Fruit fly (Drosophila melanogaster) whole organism, embryonic: ENCODE data around the gene glu.

Source experiments
- Bteb2 ChIP-seq: fragments of 200-800 bp; sonication (Bioruptor generic); optimal IDR thresholded peaks from 2 replicates; lab custom pipeline; 2016; ENCODE audit warnings: missing biosample characterization, missing genetic modification characterization
- CG10462 ChIP-seq: fragments of 200-800 bp; sonication (Bioruptor generic); optimal IDR thresholded peaks from 2 replicates; lab custom pipeline; 2016; ENCODE audit warnings: missing biosample characterization, missing genetic modification characterization
- CG10654 ChIP-seq: fragments of 200-800 bp; sonication (Bioruptor generic); optimal IDR thresholded peaks from 2 replicates; lab custom pipeline; 2016; ENCODE audit warnings: missing biosample characterization, missing genetic modification characterization
- CG11093 ChIP-seq: fragments of 200-800 bp; sonication (Bioruptor generic); IDR thresholded peaks from 3 replicates; pipeline ENCODE4 v1.3.6; 2022; ENCODE audit warnings: missing biosample characterization, missing genetic modification characterization
- CG12104 ChIP-seq: fragments of 200-800 bp; sonication (Bioruptor generic); optimal IDR thresholded peaks from 3 replicates; lab custom pipeline; 2016; ENCODE audit warnings: missing biosample characterization, missing genetic modification characterization
- CG12299 ChIP-seq: fragments of 200-800 bp; sonication (Bioruptor generic); optimal IDR thresholded peaks from 2 replicates; lab custom pipeline; 2018; ENCODE audit warnings: missing biosample characterization, mild to moderate bottlenecking, missing genetic modification characterization
- CG15269 ChIP-seq: fragments of 200-800 bp; sonication (Bioruptor generic); optimal IDR thresholded peaks from 2 replicates; lab custom pipeline; 2018; ENCODE audit warnings: missing biosample characterization, mild to moderate bottlenecking, missing genetic modification characterization, moderate library complexity
- CG15601 ChIP-seq: fragments of 200-800 bp; sonication (Bioruptor generic); optimal IDR thresholded peaks from 3 replicates; lab custom pipeline; 2019; ENCODE audit warnings: missing biosample characterization, mild to moderate bottlenecking, missing genetic modification characterization, moderate library complexity
- CG15696 ChIP-seq: fragments of 200-800 bp; sonication (Bioruptor generic); optimal IDR thresholded peaks from 2 replicates; lab custom pipeline; 2019; ENCODE audit warnings: missing biosample characterization, mild to moderate bottlenecking, missing genetic modification characterization, moderate library complexity
- CG30020 ChIP-seq: fragments of 200-800 bp; optimal IDR thresholded peaks from 2 replicates; lab custom pipeline; 2019; ENCODE audit warnings: missing biosample characterization, mild to moderate bottlenecking, missing genetic modification characterization, moderate library complexity
- CG31224 ChIP-seq: fragments of 200-800 bp; sonication (Bioruptor generic); IDR thresholded peaks from 2 replicates; pipeline ENCODE4 v1.3.6; 2022; ENCODE audit warnings: missing biosample characterization, missing genetic modification characterization
- CG3281 ChIP-seq: fragments of 200-800 bp; sonication (Bioruptor generic); optimal IDR thresholded peaks from 3 replicates; lab custom pipeline; 2017; ENCODE audit warnings: missing biosample characterization, mild to moderate bottlenecking, missing genetic modification characterization
- CG3407 ChIP-seq: fragments of 200-800 bp; sonication (Bioruptor generic); optimal IDR thresholded peaks from 2 replicates; lab custom pipeline; 2018; ENCODE audit warnings: missing biosample characterization, mild to moderate bottlenecking, missing genetic modification characterization
- CG34422 ChIP-seq: fragments of 200-800 bp; sonication (Bioruptor generic); IDR thresholded peaks from 3 replicates; pipeline ENCODE4 v1.3.6; 2022; ENCODE audit warnings: missing biosample characterization, missing genetic modification characterization
- CG4617 ChIP-seq: fragments of 200-800 bp; sonication (Bioruptor generic); optimal IDR thresholded peaks from 3 replicates; lab custom pipeline; 2016; ENCODE audit warnings: missing biosample characterization, missing genetic modification characterization, borderline replicate concordance
- CG7357 ChIP-seq: fragments of 200-800 bp; sonication (Bioruptor generic); IDR thresholded peaks from 3 replicates; pipeline ENCODE4 v1.3.6; 2022; ENCODE audit warnings: missing biosample characterization, missing genetic modification characterization
- CG7987 ChIP-seq: fragments of 200-800 bp; sonication (Bioruptor generic); optimal IDR thresholded peaks from 2 replicates; lab custom pipeline; 2018; ENCODE audit warnings: missing biosample characterization, mild to moderate bottlenecking, missing genetic modification characterization, moderate library complexity
- CG8765 ChIP-seq: fragments of 200-800 bp; sonication (Bioruptor generic); IDR thresholded peaks from 2 replicates; pipeline ENCODE4 v1.3.6; 2022; ENCODE audit warnings: missing biosample characterization, missing genetic modification characterization
- Chrac-16 ChIP-seq: fragments of 200-800 bp; sonication (Bioruptor generic); optimal IDR thresholded peaks from 3 replicates; lab custom pipeline; 2016; ENCODE audit warnings: missing biosample characterization, missing genetic modification characterization
- D19B ChIP-seq: fragments of 200-800 bp; sonication (Bioruptor generic); optimal IDR thresholded peaks from 2 replicates; lab custom pipeline; 2017; ENCODE audit warnings: missing biosample characterization, mild to moderate bottlenecking, missing genetic modification characterization
- Dip2 ChIP-seq: fragments of 200-800 bp; sonication (Bioruptor generic); IDR thresholded peaks from 2 replicates; pipeline ENCODE4 v1.3.6; 2022; ENCODE audit warnings: missing biosample characterization, missing genetic modification characterization
- Elba2 ChIP-seq: fragments of 200-800 bp; sonication (Bioruptor generic); optimal IDR thresholded peaks from 3 replicates; lab custom pipeline; 2016; ENCODE audit warnings: missing biosample characterization, missing genetic modification characterization
- HLH54F ChIP-seq: fragments of 200-800 bp; sonication (Bioruptor generic); optimal IDR thresholded peaks from 3 replicates; lab custom pipeline; 2016; ENCODE audit warnings: missing biosample characterization, missing genetic modification characterization
- Hmr ChIP-seq: fragments of 200-800 bp; sonication (Bioruptor generic); optimal IDR thresholded peaks from 3 replicates; lab custom pipeline; 2017; ENCODE audit warnings: mild to moderate bottlenecking, missing biosample characterization, missing genetic modification reagents, missing genetic modification characterization
- Hr39 ChIP-seq: fragments of >200 bp; optimal IDR thresholded peaks from 2 replicates; lab custom pipeline; 2017
- MTF-1 ChIP-seq: fragments of 200-800 bp; sonication (Bioruptor generic); optimal IDR thresholded peaks from 2 replicates; lab custom pipeline; 2018; ENCODE audit warnings: missing biosample characterization, mild to moderate bottlenecking, missing genetic modification characterization, borderline replicate concordance
- NC2β ChIP-seq: fragments of 200-800 bp; sonication (Bioruptor generic); optimal IDR thresholded peaks from 2 replicates; lab custom pipeline; 2016; ENCODE audit warnings: missing biosample characterization, missing genetic modification characterization
- Oaz ChIP-seq: fragments of 200-800 bp; sonication (Bioruptor generic); IDR thresholded peaks from 2 replicates; pipeline ENCODE4 v1.3.6; 2022; ENCODE audit warnings: missing biosample characterization, missing genetic modification characterization
- PHDP ChIP-seq: fragments of 200-800 bp; sonication (Bioruptor generic); optimal IDR thresholded peaks from 3 replicates; lab custom pipeline; 2018; ENCODE audit warnings: missing biosample characterization, mild to moderate bottlenecking, missing genetic modification characterization, moderate library complexity
- chn ChIP-seq: fragments of 200-800 bp; sonication (Bioruptor generic); optimal IDR thresholded peaks from 2 replicates; lab custom pipeline; 2016; ENCODE audit warnings: missing biosample characterization, missing genetic modification characterization
- crc ChIP-seq: fragments of 200-800 bp; sonication (Bioruptor generic); optimal IDR thresholded peaks from 2 replicates; lab custom pipeline; 2016; ENCODE audit warnings: missing biosample characterization, missing genetic modification characterization
- dm ChIP-seq: fragments of 200-800 bp; sonication (Bioruptor generic); optimal IDR thresholded peaks from 3 replicates; lab custom pipeline; 2016; ENCODE audit warnings: missing biosample characterization, missing genetic modification characterization
- fd3F ChIP-seq: fragments of 200-800 bp; sonication (Bioruptor generic); optimal IDR thresholded peaks from 2 replicates; lab custom pipeline; 2018; ENCODE audit warnings: missing biosample characterization, mild to moderate bottlenecking, missing genetic modification characterization, moderate library complexity
- gro ChIP-seq: fragments of 200-800 bp; sonication (Bioruptor generic); optimal IDR thresholded peaks from 2 replicates; lab custom pipeline; 2016; ENCODE audit warnings: missing biosample characterization, missing genetic modification characterization
- gt ChIP-seq: fragments of 200-800 bp; sonication (Bioruptor generic); IDR thresholded peaks from 2 replicates; pipeline ENCODE4 v1.3.6; 2022; ENCODE audit warnings: missing biosample characterization, missing genetic modification characterization
- jumu ChIP-seq: fragments of 200-800 bp; sonication (Bioruptor generic); optimal IDR thresholded peaks from 3 replicates; lab custom pipeline; 2016; ENCODE audit warnings: missing biosample characterization, missing genetic modification characterization
- mam ChIP-seq: fragments of 200-800 bp; sonication (Bioruptor generic); optimal IDR thresholded peaks from 3 replicates; lab custom pipeline; 2016; ENCODE audit warnings: missing biosample characterization, missing genetic modification characterization
- p53 ChIP-seq: fragments of 200-800 bp; sonication (Bioruptor generic); optimal IDR thresholded peaks from 2 replicates; lab custom pipeline; 2016; ENCODE audit warnings: missing biosample characterization, missing genetic modification characterization
- peb ChIP-seq: fragments of 200-800 bp; sonication (Bioruptor generic); IDR thresholded peaks from 2 replicates; pipeline ENCODE4 v1.3.6; 2022; ENCODE audit warnings: missing biosample characterization, missing genetic modification characterization
- pho ChIP-seq: fragments of 200-800 bp; sonication (Bioruptor generic); optimal IDR thresholded peaks from 2 replicates; lab custom pipeline; 2016; ENCODE audit warnings: missing biosample characterization, missing genetic modification characterization
- pros ChIP-seq: fragments of 200-800 bp; sonication (Bioruptor generic); optimal IDR thresholded peaks from 3 replicates; lab custom pipeline; 2019; ENCODE audit warnings: missing biosample characterization, mild to moderate bottlenecking, missing genetic modification characterization, moderate library complexity
- pum ChIP-seq: fragments of 200-800 bp; sonication (Bioruptor generic); optimal IDR thresholded peaks from 2 replicates; lab custom pipeline; 2016; ENCODE audit warnings: missing biosample characterization, missing genetic modification characterization
- schlank ChIP-seq: fragments of 200-800 bp; sonication (Bioruptor generic); optimal IDR thresholded peaks from 2 replicates; lab custom pipeline; 2018; ENCODE audit warnings: missing biosample characterization, mild to moderate bottlenecking, missing genetic modification characterization
- scrt ChIP-seq: fragments of 200-800 bp; sonication (Bioruptor generic); optimal IDR thresholded peaks from 2 replicates; lab custom pipeline; 2018; ENCODE audit warnings: missing biosample characterization, mild to moderate bottlenecking, missing genetic modification characterization, moderate library complexity
- sens ChIP-seq: fragments of 200-800 bp; sonication (Bioruptor generic); peaks from one replicate; lab custom pipeline; 2016; ENCODE audit warnings: missing biosample characterization, missing genetic modification characterization
- sna ChIP-seq: fragments of 200-800 bp; sonication (Bioruptor generic); IDR thresholded peaks from 2 replicates; pipeline ENCODE4 v1.3.6; 2022; ENCODE audit warnings: missing biosample characterization, missing genetic modification characterization; ENCODE audit not compliant: partially characterized antibody
- toy ChIP-seq: fragments of 200-800 bp; sonication (Bioruptor generic); IDR thresholded peaks from 2 replicates; pipeline ENCODE4 v1.3.6; 2022; ENCODE audit warnings: missing biosample characterization, missing genetic modification characterization
- trem ChIP-seq: fragments of 200-800 bp; optimal IDR thresholded peaks from 3 replicates; lab custom pipeline; 2019; ENCODE audit warnings: missing biosample characterization, mild to moderate bottlenecking, missing genetic modification characterization, moderate library complexity
- unc-4 ChIP-seq: fragments of 200-800 bp; sonication (Bioruptor generic); IDR thresholded peaks from 2 replicates; pipeline ENCODE4 v1.3.6; 2022; ENCODE audit warnings: missing biosample characterization, missing genetic modification characterization; ENCODE audit not compliant: partially characterized antibody
- yki ChIP-seq: fragments of >200 bp; optimal IDR thresholded peaks from 3 replicates; lab custom pipeline; 2018
- zfh2 ChIP-seq: fragments of 200-800 bp; sonication (Bioruptor generic); optimal IDR thresholded peaks from 2 replicates; lab custom pipeline; 2016; ENCODE audit warnings: missing biosample characterization, missing genetic modification characterization

The glu gene

dm6 chr2L:16743055-16743805 is 5.0 kb upstream of the glu start, which contains the start of the genes LSm7 and BuGZ (continued):
- peak; percentile 20 for TF ChIP-seq Chrac-16
- TF ChIP-seq unc-4 (GFP tag; lab: Robert Waterston, UW), result peak; percentile 70
- no peak for TF ChIP-seq CG10462 (GFP tag; lab: Kevin White, UChicago)
- no peak for TF ChIP-seq p53 (GFP tag; lab: Kevin White, UChicago)
- no peak for TF ChIP-seq Hr39 (lab: Kevin White, UChicago)
- TF ChIP-seq fd3F (GFP tag; lab: Kevin White, UChicago), result no peak
- no peak for TF ChIP-seq PHDP (tag; lab: Kevin White, UChicago)
- TF ChIP-seq Hmr, result no peak
- no peak for TF ChIP-seq Dip2 (GFP tag; lab: Robert Waterston, UW)
- no peak for TF ChIP-seq mam (GFP tag; lab: Kevin White, UChicago)
- peak; percentile 63 for TF ChIP-seq CG30020 (tag; lab: Kevin White, UChicago)
- no peak for TF ChIP-seq CG15269 (tag; lab: Kevin White, UChicago)
- peak; percentile 63; the same call in 1 of the 2 replicates for TF ChIP-seq sna (GFP tag; lab: Robert Waterston, UW)
- no peak for TF ChIP-seq CG8765 (GFP tag; lab: Robert Waterston, UW)
- TF ChIP-seq HLH54F (GFP tag; lab: Kevin White, UChicago), result no peak
- TF ChIP-seq CG34422 (GFP tag; lab: Robert Waterston, UW), result peak; percentile 22; the same call in 1 of the 3 replicates
- TF ChIP-seq CG10654 (GFP tag; lab: Kevin White, UChicago), result no peak
- TF ChIP-seq gt (GFP tag; lab: Robert Waterston, UW), result no peak
- TF ChIP-seq CG7357, result no peak
- TF ChIP-seq scrt (GFP tag; lab: Kevin White, UChicago), result no peak
- TF ChIP-seq CG3407 (GFP tag; lab: Kevin White, UChicago), result no peak
- TF ChIP-seq CG15696, result peak; percentile 41
- peak; percentile 10 for TF ChIP-seq chn (GFP tag; lab: Kevin White, UChicago)
- TF ChIP-seq CG7987 (GFP tag; lab: Kevin White, UChicago), result peak; percentile 38
- TF ChIP-seq pum (GFP tag; lab: Kevin White, UChicago), result no peak
- TF ChIP-seq toy, result no peak
- TF ChIP-seq Oaz, result no peak
- no peak for TF ChIP-seq MTF-1 (GFP tag; lab: Kevin White, UChicago)
- peak; percentile 51 for TF ChIP-seq CG4617 (GFP tag; lab: Kevin White, UChicago)
- no peak for TF ChIP-seq CG11093 (GFP tag; lab: Robert Waterston, UW)
- peak; percentile 57 for TF ChIP-seq CG12104
- TF ChIP-seq NC2β (GFP tag; lab: Kevin White, UChicago), result no peak
- peak; percentile 14 for TF ChIP-seq dm (GFP tag; lab: Kevin White, UChicago)
- TF ChIP-seq sens (GFP tag; lab: Kevin White, UChicago), result peak; percentile 76
- TF ChIP-seq zfh2, result no peak
- TF ChIP-seq Bteb2 (GFP tag; lab: Kevin White, UChicago), result no peak
- no peak for TF ChIP-seq schlank (tag; lab: Kevin White, UChicago)
- TF ChIP-seq trem (tag; lab: Kevin White, UChicago), result peak; percentile 92
- no peak for TF ChIP-seq yki
- no peak for TF ChIP-seq CG3281 (GFP tag; lab: Kevin White, UChicago)
- TF ChIP-seq Elba2 (GFP tag; lab: Kevin White, UChicago), result peak; percentile 63
- peak; percentile 3 for TF ChIP-seq CG12299 (tag; lab: Kevin White, UChicago)
- no peak for TF ChIP-seq jumu
- no peak for TF ChIP-seq crc
- TF ChIP-seq CG31224 (GFP tag; lab: Robert Waterston, UW), result no peak
- TF ChIP-seq D19B, result no peak
- no peak for TF ChIP-seq pros
- TF ChIP-seq peb, result no peak
- TF ChIP-seq pho (GFP tag; lab: Kevin White, UChicago), result no peak
- TF ChIP-seq CG15601 (tag; lab: Kevin White, UChicago), result peak; percentile 62
- no peak for TF ChIP-seq gro (GFP tag; lab: Kevin White, UChicago)
